Fruit fly (Drosophila melanogaster) whole organism, embryonic: ENCODE measurements around the gene CG8097.
A peak's percentile ranks its signal among the peaks of the same experiment; 100 is the strongest.

Experiments
- B-H2 ChIP-seq: fragments of 200-800 bp; sonication (Bioruptor generic); optimal IDR thresholded peaks from 2 replicates; lab custom pipeline; 2018; ENCODE audit warnings: missing biosample characterization, mild to moderate bottlenecking, missing genetic modification characterization
- C15 ChIP-seq: fragments of 200-800 bp; sonication (Bioruptor generic); IDR thresholded peaks from 3 replicates; pipeline ENCODE4 v1.3.6; 2022; ENCODE audit warnings: missing biosample characterization, missing genetic modification characterization
- CG10209 ChIP-seq: fragments of 200-800 bp; sonication (Bioruptor generic); optimal IDR thresholded peaks from 3 replicates; lab custom pipeline; 2017; ENCODE audit warnings: missing biosample characterization, mild to moderate bottlenecking, missing genetic modification characterization, missing genetic modification reagents
- CG10431 ChIP-seq: fragments of 200-800 bp; sonication (Bioruptor generic); optimal IDR thresholded peaks from 3 replicates; lab custom pipeline; 2018; ENCODE audit warnings: missing biosample characterization, mild to moderate bottlenecking, missing genetic modification characterization
- CG11398 ChIP-seq: fragments of 200-800 bp; sonication (Bioruptor generic); optimal IDR thresholded peaks from 2 replicates; lab custom pipeline; 2016; ENCODE audit warnings: missing biosample characterization, missing genetic modification characterization
- CG1233 ChIP-seq: fragments of 200-800 bp; sonication (Bioruptor generic); optimal IDR thresholded peaks from 4 replicates; lab custom pipeline; 2018; ENCODE audit warnings: missing biosample characterization, mild to moderate bottlenecking, missing genetic modification characterization
- CG14860 ChIP-seq: fragments of 200-800 bp; sonication (Bioruptor generic); IDR thresholded peaks from 3 replicates; pipeline ENCODE4 v1.3.6; 2022; ENCODE audit warnings: missing biosample characterization, missing genetic modification characterization; ENCODE audit not compliant: partially characterized antibody
- CG1529 ChIP-seq: fragments of 200-800 bp; sonication (Bioruptor generic); optimal IDR thresholded peaks from 3 replicates; lab custom pipeline; 2018; ENCODE audit warnings: missing biosample characterization, missing genetic modification characterization
- CG15696 ChIP-seq: fragments of 200-800 bp; sonication (Bioruptor generic); optimal IDR thresholded peaks from 2 replicates; lab custom pipeline; 2019; ENCODE audit warnings: missing biosample characterization, mild to moderate bottlenecking, missing genetic modification characterization, moderate library complexity
- CG16813 ChIP-seq: fragments of 200-800 bp; sonication (Bioruptor generic); IDR thresholded peaks from 3 replicates; pipeline ENCODE4 v1.3.6; 2022; ENCODE audit warnings: missing biosample characterization, missing genetic modification characterization; ENCODE audit not compliant: partially characterized antibody
- CG18011 ChIP-seq: fragments of 200-800 bp; sonication (Bioruptor generic); optimal IDR thresholded peaks from 2 replicates; lab custom pipeline; 2017; ENCODE audit warnings: missing biosample characterization, missing genetic modification characterization, mild to moderate bottlenecking, moderate library complexity, missing genotype
- CG2875 ChIP-seq: fragments of 200-800 bp; sonication (Bioruptor generic); optimal IDR thresholded peaks from 2 replicates; lab custom pipeline; 2017; ENCODE audit warnings: missing biosample characterization, mild to moderate bottlenecking, missing genetic modification characterization, missing genetic modification reagents
- CG3065 ChIP-seq: fragments of 200-800 bp; sonication (Bioruptor generic); optimal IDR thresholded peaks from 2 replicates; lab custom pipeline; 2016; ENCODE audit warnings: missing biosample characterization, missing genetic modification characterization
- CG32772 ChIP-seq: fragments of 200-800 bp; sonication (Bioruptor generic); IDR thresholded peaks from 2 replicates; pipeline ENCODE4 v1.3.6; 2022; ENCODE audit warnings: missing biosample characterization, missing genetic modification characterization
- CG7271 ChIP-seq: fragments of 200-800 bp; sonication (Bioruptor generic); optimal IDR thresholded peaks from 2 replicates; lab custom pipeline; 2018; ENCODE audit warnings: missing biosample characterization, mild to moderate bottlenecking, missing genetic modification characterization, moderate library complexity
- CG7839 ChIP-seq: fragments of 200-800 bp; sonication (Bioruptor generic); optimal IDR thresholded peaks from 3 replicates; lab custom pipeline; 2018; ENCODE audit warnings: missing biosample characterization, mild to moderate bottlenecking, missing genetic modification characterization, moderate library complexity
- CG7928 ChIP-seq: fragments of 200-800 bp; sonication (Bioruptor generic); optimal IDR thresholded peaks from 2 replicates; lab custom pipeline; 2017; ENCODE audit warnings: missing biosample characterization, mild to moderate bottlenecking, missing genetic modification characterization
- CG8388 ChIP-seq: fragments of 200-800 bp; sonication (Bioruptor generic); optimal IDR thresholded peaks from 2 replicates; lab custom pipeline; 2019; ENCODE audit warnings: missing biosample characterization, mild to moderate bottlenecking, missing genetic modification characterization, moderate library complexity
- CTCF ChIP-seq: fragments of 200-800 bp; sonication (Bioruptor generic); optimal IDR thresholded peaks from 2 replicates; lab custom pipeline; 2017; ENCODE audit warnings: missing biosample characterization, mild to moderate bottlenecking, missing genetic modification characterization, moderate library complexity
- CkIIα-i1 ChIP-seq: fragments of 200-800 bp; sonication (Bioruptor generic); IDR thresholded peaks from 2 replicates; pipeline ENCODE4 v1.3.6; 2022; ENCODE audit warnings: missing biosample characterization, missing genetic modification characterization
- CrebB ChIP-seq: fragments of 200-800 bp; sonication (Bioruptor generic); optimal IDR thresholded peaks from 3 replicates; lab custom pipeline; 2018; ENCODE audit warnings: missing biosample characterization, mild to moderate bottlenecking, missing genetic modification characterization
- Dad ChIP-seq: fragments of 200-800 bp; sonication (Bioruptor generic); optimal IDR thresholded peaks from 3 replicates; lab custom pipeline; 2016; ENCODE audit warnings: missing biosample characterization, missing genetic modification characterization
- Ets65A ChIP-seq: fragments of 200-800 bp; sonication (Bioruptor generic); peaks from one replicate; lab custom pipeline; 2016; ENCODE audit warnings: missing biosample characterization, missing genetic modification characterization
- HLH3B ChIP-seq: fragments of 200-800 bp; sonication (Bioruptor generic); IDR thresholded peaks from 2 replicates; pipeline ENCODE4 v1.3.6; 2022; ENCODE audit warnings: missing biosample characterization, missing genetic modification characterization
- HmgZ ChIP-seq: fragments of 200-800 bp; sonication (Bioruptor generic); optimal IDR thresholded peaks from 2 replicates; lab custom pipeline; 2018; ENCODE audit warnings: missing biosample characterization, mild to moderate bottlenecking, missing genetic modification characterization
- NC2β ChIP-seq: fragments of 200-800 bp; sonication (Bioruptor generic); optimal IDR thresholded peaks from 2 replicates; lab custom pipeline; 2016; ENCODE audit warnings: missing biosample characterization, missing genetic modification characterization
- PHDP ChIP-seq: fragments of 200-800 bp; sonication (Bioruptor generic); optimal IDR thresholded peaks from 3 replicates; lab custom pipeline; 2018; ENCODE audit warnings: missing biosample characterization, mild to moderate bottlenecking, missing genetic modification characterization, moderate library complexity
- Side ChIP-seq: fragments of 200-800 bp; sonication (Bioruptor generic); optimal IDR thresholded peaks from 2 replicates; lab custom pipeline; 2016; ENCODE audit warnings: missing biosample characterization, missing genetic modification characterization
- Sin3A ChIP-seq: fragments of >200 bp; optimal IDR thresholded peaks from 2 replicates; lab custom pipeline; 2018
- Sox100B ChIP-seq: fragments of 200-800 bp; sonication (Bioruptor generic); optimal IDR thresholded peaks from 3 replicates; lab custom pipeline; 2018; ENCODE audit warnings: missing biosample characterization, mild to moderate bottlenecking, missing genetic modification characterization
- Sry-δ ChIP-seq: fragments of 200-800 bp; sonication (Bioruptor generic); optimal IDR thresholded peaks from 2 replicates; lab custom pipeline; 2016; ENCODE audit warnings: missing biosample characterization, missing genetic modification characterization
- Usf ChIP-seq: fragments of 200-800 bp; sonication (Bioruptor generic); optimal IDR thresholded peaks from 2 replicates; lab custom pipeline; 2017; ENCODE audit warnings: missing genotype, missing biosample characterization, missing genetic modification characterization
- Vsx1 ChIP-seq: fragments of 200-800 bp; sonication (Bioruptor generic); optimal IDR thresholded peaks from 2 replicates; lab custom pipeline; 2017; ENCODE audit warnings: missing biosample characterization, mild to moderate bottlenecking, missing genetic modification characterization, missing genetic modification reagents
- Xbp1 ChIP-seq: fragments of 200-800 bp; sonication (Bioruptor generic); optimal IDR thresholded peaks from 3 replicates; lab custom pipeline; 2016; ENCODE audit warnings: missing biosample characterization, mild to moderate bottlenecking, missing genetic modification characterization
- ash1 ChIP-seq: fragments of 200-800 bp; sonication (Bioruptor generic); optimal IDR thresholded peaks from 2 replicates; lab custom pipeline; 2018; ENCODE audit warnings: missing biosample characterization, mild to moderate bottlenecking, missing genetic modification characterization
- bigmax ChIP-seq: fragments of 200-800 bp; sonication (Bioruptor generic); optimal IDR thresholded peaks from 2 replicates; lab custom pipeline; 2018; ENCODE audit warnings: missing biosample characterization, mild to moderate bottlenecking, missing genetic modification characterization
- btn ChIP-seq: fragments of 200-800 bp; sonication (Bioruptor generic); optimal IDR thresholded peaks from 2 replicates; lab custom pipeline; 2016; ENCODE audit warnings: missing biosample characterization, missing genetic modification characterization
- dpn ChIP-seq, 2 experiments: fragments of 200-800 bp; sonication (Bioruptor generic); optimal IDR thresholded peaks; 3 replicates each; lab custom pipeline; 2016; ENCODE audit warnings: missing biosample characterization in 2 of 2, missing genetic modification characterization in 2 of 2
- fd3F ChIP-seq: fragments of 200-800 bp; sonication (Bioruptor generic); optimal IDR thresholded peaks from 2 replicates; lab custom pipeline; 2018; ENCODE audit warnings: missing biosample characterization, mild to moderate bottlenecking, missing genetic modification characterization, moderate library complexity
- hkb ChIP-seq, 2 experiments: fragments of 200-800 bp in 1 of 2; fragments of >200 bp in 1 of 2; sonication (Bioruptor generic) in 1 of 2; IDR thresholded peaks in 1 of 2; optimal IDR thresholded peaks in 1 of 2; 2 replicates each; pipeline versions ENCODE4 v1.3.6 to Lab custom; 2017 to 2022; ENCODE audit warnings: missing biosample characterization in 1 of 2, missing genetic modification characterization in 1 of 2
- ind ChIP-seq: fragments of 200-800 bp; sonication (Bioruptor generic); optimal IDR thresholded peaks from 3 replicates; lab custom pipeline; 2016; ENCODE audit warnings: missing biosample characterization, missing genetic modification characterization
- kah ChIP-seq: fragments of 200-800 bp; sonication (Bioruptor generic); optimal IDR thresholded peaks from 2 replicates; lab custom pipeline; 2018; ENCODE audit warnings: missing biosample characterization, mild to moderate bottlenecking, missing genetic modification characterization
- ken ChIP-seq: fragments of 200-800 bp; sonication (Bioruptor generic); IDR thresholded peaks from 3 replicates; pipeline ENCODE4 v1.3.6; 2022; ENCODE audit warnings: missing biosample characterization, missing genetic modification characterization
- lilli ChIP-seq: fragments of 200-800 bp; sonication (Bioruptor generic); optimal IDR thresholded peaks from 3 replicates; lab custom pipeline; 2016; ENCODE audit warnings: missing biosample characterization, missing genetic modification characterization
- maf-S ChIP-seq: fragments of 200-800 bp; sonication (Bioruptor generic); optimal IDR thresholded peaks from 2 replicates; lab custom pipeline; 2016; ENCODE audit warnings: missing biosample characterization, missing genetic modification characterization
- mam ChIP-seq: fragments of 200-800 bp; sonication (Bioruptor generic); optimal IDR thresholded peaks from 3 replicates; lab custom pipeline; 2016; ENCODE audit warnings: missing biosample characterization, missing genetic modification characterization
- nerfin-1 ChIP-seq: fragments of 200-800 bp; sonication (Bioruptor generic); optimal IDR thresholded peaks from 3 replicates; lab custom pipeline; 2019; ENCODE audit warnings: missing biosample characterization, mild to moderate bottlenecking, missing genetic modification characterization, moderate library complexity
- ranshi ChIP-seq: fragments of 200-800 bp; sonication (Bioruptor generic); IDR thresholded peaks from 2 replicates; pipeline ENCODE4 v1.3.6; 2022; ENCODE audit warnings: missing biosample characterization, missing genetic modification characterization
- sisA ChIP-seq: fragments of 200-800 bp; sonication (Bioruptor generic); IDR thresholded peaks from 2 replicates; pipeline ENCODE4 v1.3.6; 2022; ENCODE audit warnings: missing biosample characterization, missing genetic modification characterization
- slbo ChIP-seq: fragments of 200-800 bp; sonication (Bioruptor generic); IDR thresholded peaks from 2 replicates; pipeline ENCODE4 v1.3.6; 2022; ENCODE audit warnings: missing biosample characterization, missing genetic modification characterization
- ssp ChIP-seq: fragments of 200-800 bp; sonication (Bioruptor generic); IDR thresholded peaks from 2 replicates; pipeline ENCODE4 v1.3.6; 2022; ENCODE audit warnings: missing biosample characterization, missing genetic modification characterization
- yki ChIP-seq: fragments of >200 bp; optimal IDR thresholded peaks from 3 replicates; lab custom pipeline; 2018
- z ChIP-seq: fragments of 200-800 bp; sonication (Bioruptor generic); IDR thresholded peaks from 3 replicates; pipeline ENCODE4 v1.3.6; 2022; ENCODE audit warnings: missing biosample characterization, missing genetic modification characterization

CG8097 gene

DNA sequence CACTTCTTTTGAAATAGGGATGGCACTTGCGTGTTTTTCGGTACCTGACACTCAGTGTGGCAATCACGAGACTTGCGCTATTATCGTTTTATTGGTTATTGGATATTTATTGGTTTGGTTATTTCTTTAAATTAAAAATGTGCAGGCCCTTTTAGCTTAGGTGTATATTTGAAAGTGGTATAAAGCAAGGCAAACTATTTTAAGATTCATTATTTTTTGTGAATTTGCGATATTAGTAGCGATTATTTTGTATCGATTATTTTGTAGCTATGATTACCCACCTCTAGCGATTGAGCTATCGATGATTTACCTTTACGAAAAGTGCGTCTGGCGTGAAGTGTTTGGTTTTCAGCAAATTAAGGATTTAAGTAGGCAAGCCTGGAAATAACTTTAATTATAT is at the start of gene CG8097, which contains the start of gene CG9215 (continued):
- no peak for TF ChIP-seq CG1529 (GFP tag; lab: Kevin White, UChicago)
- peak; percentile 12 for TF ChIP-seq CG1233 (GFP tag; lab: Kevin White, UChicago)
- TF ChIP-seq hkb (optimal IDR thresholded peaks at IDR 0.05; lab: Kevin White, UChicago): no peak
- TF ChIP-seq hkb (GFP tag; IDR thresholded peaks at IDR 0.05; lab: Robert Waterston, UW): no peak
- peak; percentile 14 to 58 for TF ChIP-seq dpn (GFP tag; optimal IDR thresholded peaks at IDR 0.05; lab: Kevin White, UChicago)
- peak; percentile 39 for TF ChIP-seq Xbp1 (GFP tag; lab: Kevin White, UChicago)
- TF ChIP-seq CG18011 (GFP tag; lab: Kevin White, UChicago): peak; percentile 8
- no peak for TF ChIP-seq Vsx1 (GFP tag; lab: Kevin White, UChicago)
- no peak for TF ChIP-seq CrebB (tag; lab: Kevin White, UChicago)
- TF ChIP-seq btn (GFP tag; lab: Kevin White, UChicago): no peak
- TF ChIP-seq CG32772 (GFP tag; lab: Robert Waterston, UW): no peak
- no peak for TF ChIP-seq C15 (GFP tag; lab: Robert Waterston, UW)
- TF ChIP-seq bigmax (GFP tag; lab: Kevin White, UChicago): no peak
- TF ChIP-seq CG16813: peak; percentile 96
- TF ChIP-seq HLH3B (GFP tag; lab: Robert Waterston, UW): no peak
- TF ChIP-seq CG15696 (tag; lab: Kevin White, UChicago): peak; percentile 33
- peak; percentile 2 for TF ChIP-seq nerfin-1 (tag; lab: Kevin White, UChicago)
- TF ChIP-seq Sox100B (GFP tag; lab: Kevin White, UChicago): no peak
- no peak for TF ChIP-seq B-H2 (GFP tag; lab: Kevin White, UChicago)
- no peak for TF ChIP-seq CG11398
- TF ChIP-seq Usf: no peak
- peak; percentile 39 for TF ChIP-seq maf-S (GFP tag; lab: Kevin White, UChicago)
- TF ChIP-seq Dad (GFP tag; lab: Kevin White, UChicago): peak; percentile 12
- peak; percentile 78 for TF ChIP-seq Sin3A (lab: Kevin White, UChicago)
- peak; percentile 54 for TF ChIP-seq mam (GFP tag; lab: Kevin White, UChicago)
- no peak for TF ChIP-seq CkIIα-i1 (GFP tag; lab: Robert Waterston, UW)
- TF ChIP-seq yki (lab: Kevin White, UChicago): no peak
- TF ChIP-seq slbo (GFP tag; lab: Robert Waterston, UW): peak; percentile 53; the same call in 1 of the 2 replicates
- TF ChIP-seq kah: no peak
- no peak for TF ChIP-seq ash1 (GFP tag; lab: Kevin White, UChicago)
- TF ChIP-seq HmgZ (tag; lab: Kevin White, UChicago): peak; percentile 44
- no peak for TF ChIP-seq CG7271
- no peak for TF ChIP-seq ranshi (GFP tag; lab: Robert Waterston, UW)
- TF ChIP-seq CG7928: no peak
- no peak for TF ChIP-seq CG2875 (GFP tag; lab: Kevin White, UChicago)
- TF ChIP-seq Sry-δ (GFP tag; lab: Kevin White, UChicago): peak; percentile 98
- no peak for TF ChIP-seq z (GFP tag; lab: Robert Waterston, UW)
- no peak for TF ChIP-seq sisA (GFP tag; lab: Robert Waterston, UW)
- TF ChIP-seq CG3065 (GFP tag; lab: Kevin White, UChicago): no peak
- TF ChIP-seq ssp: no peak
- TF ChIP-seq CG14860 (GFP tag; lab: Robert Waterston, UW): peak; percentile 96
- peak; percentile 47 for TF ChIP-seq NC2β (GFP tag; lab: Kevin White, UChicago)
- peak; percentile 8 for TF ChIP-seq CG8388
- TF ChIP-seq CG7839 (tag; lab: Kevin White, UChicago): no peak
- no peak for TF ChIP-seq ken (GFP tag; lab: Robert Waterston, UW)
- TF ChIP-seq fd3F (GFP tag; lab: Kevin White, UChicago): no peak
- TF ChIP-seq PHDP: no peak
- peak; percentile 43 for TF ChIP-seq Ets65A (GFP tag; lab: Kevin White, UChicago)
- no peak for TF ChIP-seq CG10209 (GFP tag; lab: Kevin White, UChicago)
- TF ChIP-seq ind (GFP tag; lab: Kevin White, UChicago): peak; percentile 30
- TF ChIP-seq Side (GFP tag; lab: Kevin White, UChicago): peak; percentile 43
- TF ChIP-seq CTCF (GFP tag; lab: Kevin White, UChicago): peak; percentile 26
- TF ChIP-seq CG10431 (GFP tag; lab: Kevin White, UChicago): no peak
- TF ChIP-seq lilli: peak; percentile 65
